Fruit fly (Drosophila melanogaster): ENCODE measurements around the gene CG13607.

CG13607 gene

dm6 chr3R:24079110-24079509 lies 37.0 kb downstream of the CG13607 start (continued):
- TF ChIP-seq slbo (GFP tag; IDR thresholded peaks at IDR 0.05), result peak; percentile 57
- TF ChIP-seq Atf3 (GFP tag; optimal IDR thresholded peaks at IDR 0.05), result no peak
- TF ChIP-seq Rfx (GFP tag; IDR thresholded peaks at IDR 0.05), result peak; percentile 16; the same call in 1 of the 2 replicates
- TF ChIP-seq Ada2b (GFP tag; IDR thresholded peaks at IDR 0.05), result peak; percentile 9; the same call in 1 of the 2 replicates
- peak in 1 of 2 experiments; percentile 16 for TF ChIP-seq Hr51 (GFP tag; optimal IDR thresholded peaks at IDR 0.05)
- TF ChIP-seq ranshi (GFP tag; IDR thresholded peaks at IDR 0.05), result no peak
- 0 out of 2 replicates have a peak, but pooled peaks have one; percentile 38 for TF ChIP-seq Drgx (GFP tag; IDR thresholded peaks at IDR 0.05)
- TF ChIP-seq prd (optimal IDR thresholded peaks at IDR 0.05), result no peak
- 0 out of 3 replicates have a peak, but pooled peaks have one; percentile 22 for TF ChIP-seq prd (GFP tag; IDR thresholded peaks at IDR 0.05)
- peak; percentile 18 for TF ChIP-seq sens (GFP tag)
- peak; percentile 12 for TF ChIP-seq CG10267 (tag; optimal IDR thresholded peaks at IDR 0.05)
- peak; percentile 31; the same call in 1 of the 3 replicates for TF ChIP-seq row (GFP tag; IDR thresholded peaks at IDR 0.05)
- peak; percentile 14 for TF ChIP-seq dmrt99B (tag; optimal IDR thresholded peaks at IDR 0.05)
- TF ChIP-seq CG7839 (tag; optimal IDR thresholded peaks at IDR 0.05), result peak; percentile 19

dm6 chr3R:24073703-24074102 lies 42.4 kb downstream of the CG13607 start:
- TF ChIP-seq tx (GFP tag; optimal IDR thresholded peaks at IDR 0.05) (no peak), dmrt99B (tag; optimal IDR thresholded peaks at IDR 0.05) (peak; percentile 23), sc (optimal IDR thresholded peaks at IDR 0.05) (no peak), sc (GFP tag; optimal IDR thresholded peaks at IDR 0.05) (no peak), E2f1 (GFP tag; IDR thresholded peaks at IDR 0.05) (no peak), PHDP (tag; optimal IDR thresholded peaks at IDR 0.05) (peak; percentile 10), sr (GFP tag; IDR thresholded peaks at IDR 0.05) (no peak), CG18599 (GFP tag; optimal IDR thresholded peaks at IDR 0.05) (peak; percentile 71), CG7963 (GFP tag; IDR thresholded peaks at IDR 0.05; ENCODE audit: partially characterized antibody) (no peak), CG7271 (tag; optimal IDR thresholded peaks at IDR 0.05) (no peak), B-H1 (GFP tag; IDR thresholded peaks at IDR 0.05) (no peak), CG13287 (GFP tag; IDR thresholded peaks at IDR 0.05; ENCODE audit: partially characterized antibody) (no peak), lab (GFP tag; optimal IDR thresholded peaks at IDR 0.05) (peak; percentile 38), Scr (GFP tag; IDR thresholded peaks at IDR 0.05; ENCODE audit: partially characterized antibody) (no peak), CG4707 (GFP tag; optimal IDR thresholded peaks at IDR 0.05) (no peak), NfI (GFP tag; optimal IDR thresholded peaks at IDR 0.05) (peak; percentile 26), CG1832 (GFP tag; optimal IDR thresholded peaks at IDR 0.05) (no peak), sd (tag; optimal IDR thresholded peaks at IDR 0.05) (peak; percentile 76), CG12104 (GFP tag; optimal IDR thresholded peaks at IDR 0.05) (no peak), Hey (tag; optimal IDR thresholded peaks at IDR 0.05) (no peak), cato (GFP tag; optimal IDR thresholded peaks at IDR 0.05; ENCODE audit: borderline replicate concordance) (no peak), kay (GFP tag; optimal IDR thresholded peaks at IDR 0.05) (no peak), nerfin-1 (tag; optimal IDR thresholded peaks at IDR 0.05) (no peak), CG15269 (tag; optimal IDR thresholded peaks at IDR 0.05) (peak; percentile 45), amos (GFP tag; IDR thresholded peaks at IDR 0.05; ENCODE audit: partially characterized antibody) (no peak), CG9727 (GFP tag; optimal IDR thresholded peaks at IDR 0.05) (peak; percentile 2), row (GFP tag; IDR thresholded peaks at IDR 0.05) (peak; percentile 54; the same call in 2 of the 3 replicates), Nf-YA (GFP tag; IDR thresholded peaks at IDR 0.05) (no peak), Sox102F (GFP tag; optimal IDR thresholded peaks at IDR 0.05) (no peak), CG32532 (GFP tag; IDR thresholded peaks at IDR 0.05) (no peak), zf30C (GFP tag; optimal IDR thresholded peaks at IDR 0.05) (peak; percentile 8), stwl (tag; optimal IDR thresholded peaks at IDR 0.05) (no peak), lilli (GFP tag; optimal IDR thresholded peaks at IDR 0.05) (peak; percentile 30), D19A (tag; optimal IDR thresholded peaks at IDR 0.05) (no peak), CG3163 (GFP tag; optimal IDR thresholded peaks at IDR 0.05) (no peak), grau (tag; optimal IDR thresholded peaks at IDR 0.05) (peak; percentile 16), CG11456 (GFP tag; IDR thresholded peaks at IDR 0.05) (peak; percentile 8; the same call in 1 of the 3 replicates), CG31388 (GFP tag; optimal IDR thresholded peaks at IDR 0.05) (no peak)
